Fruit fly (Drosophila melanogaster): Measurements from ENCODE around the gene Vml.

Gene Vml

dm6 chrX:2321900-2322555 lies 46.4 kb downstream of the Vml start (continued):
- TF ChIP-seq Lhr (GFP tag; optimal IDR thresholded peaks at IDR 0.05) (no peak), Hr3 (GFP tag; optimal IDR thresholded peaks at IDR 0.05) (peak; percentile 15), Scr (GFP tag; IDR thresholded peaks at IDR 0.05; ENCODE audit: partially characterized antibody) (no peak), H2.0 (GFP tag; IDR thresholded peaks at IDR 0.05) (peak; percentile 77), Doc3 (GFP tag; IDR thresholded peaks at IDR 0.05; ENCODE audit: partially characterized antibody) (no peak), sna (GFP tag; IDR thresholded peaks at IDR 0.05; ENCODE audit: partially characterized antibody) (no peak), lilli (GFP tag; optimal IDR thresholded peaks at IDR 0.05) (peak; percentile 65), eve (GFP tag; optimal IDR thresholded peaks at IDR 0.05) (no peak), BtbVII (GFP tag; optimal IDR thresholded peaks at IDR 0.05) (no peak), Tbp (GFP tag; optimal IDR thresholded peaks at IDR 0.05) (no peak), Hr39 (optimal IDR thresholded peaks at IDR 0.05) (no peak), CG32772 (GFP tag; IDR thresholded peaks at IDR 0.05) (peak; percentile 72), CG15269 (tag; optimal IDR thresholded peaks at IDR 0.05) (peak; percentile 60), Bteb2 (GFP tag; optimal IDR thresholded peaks at IDR 0.05) (peak; percentile 45), Atf-2 (GFP tag; optimal IDR thresholded peaks at IDR 0.05) (peak; percentile 23), CG4404 (GFP tag; IDR thresholded peaks at IDR 0.05) (peak; percentile 67), CG12744 (GFP tag; optimal IDR thresholded peaks at IDR 0.05) (no peak), az2 (GFP tag; optimal IDR thresholded peaks at IDR 0.05) (peak; percentile 56), bsh (GFP tag; optimal IDR thresholded peaks at IDR 0.05) (peak; percentile 53 to 76), CG3281 (GFP tag; optimal IDR thresholded peaks at IDR 0.05) (no peak), ase (GFP tag; IDR thresholded peaks at IDR 0.05) (peak; percentile 34; the same call in 1 of the 3 replicates), CG17359 (tag; optimal IDR thresholded peaks at IDR 0.05) (peak; percentile 32), abd-A (tag; optimal IDR thresholded peaks at IDR 0.05) (no peak), CG11398 (GFP tag; optimal IDR thresholded peaks at IDR 0.05) (peak; percentile 17), dysf (GFP tag; IDR thresholded peaks at IDR 0.05) (peak; percentile 63), nerfin-1 (tag; optimal IDR thresholded peaks at IDR 0.05) (no peak), crc (GFP tag; optimal IDR thresholded peaks at IDR 0.05) (no peak), CG1529 (GFP tag; optimal IDR thresholded peaks at IDR 0.05) (peak; percentile 2), CG3065 (GFP tag; optimal IDR thresholded peaks at IDR 0.05) (no peak), Camta (GFP tag; optimal IDR thresholded peaks at IDR 0.05) (no peak), Ada2b (GFP tag; IDR thresholded peaks at IDR 0.05) (peak; percentile 46; the same call in 1 of the 2 replicates), ewg (GFP tag; optimal IDR thresholded peaks at IDR 0.05) (peak; percentile 5), sob (GFP tag; IDR thresholded peaks at IDR 0.05) (peak; percentile 59), al (GFP tag; IDR thresholded peaks at IDR 0.05) (0 out of 2 replicates have a peak, but pooled peaks have one; percentile 19), tup (GFP tag; optimal IDR thresholded peaks at IDR 0.05) (no peak), CG11085 (GFP tag; IDR thresholded peaks at IDR 0.05) (no peak), CG14050 (GFP tag; IDR thresholded peaks at IDR 0.05) (peak; percentile 70), esg (GFP tag; conservative IDR thresholded peaks at IDR 0.05) (peak; percentile 61), MTF-1 (GFP tag; optimal IDR thresholded peaks at IDR 0.05; ENCODE audit: borderline replicate concordance) (no peak), Lim3 (GFP tag; IDR thresholded peaks at IDR 0.05) (no peak), ci (GFP tag; IDR thresholded peaks at IDR 0.05) (peak; percentile 82), CG31388 (GFP tag; optimal IDR thresholded peaks at IDR 0.05) (no peak), gfzf (GFP tag; optimal IDR thresholded peaks at IDR 0.05) (no peak), tap (tag; optimal IDR thresholded peaks at IDR 0.05) (no peak), Deaf1 (tag; optimal IDR thresholded peaks at IDR 0.05) (no peak), bab2 (GFP tag; optimal IDR thresholded peaks at IDR 0.05) (peak; percentile 66), ash1 (GFP tag; optimal IDR thresholded peaks at IDR 0.05) (no peak), CG12659 (GFP tag; optimal IDR thresholded peaks at IDR 0.05) (peak; percentile 12), HmgD (GFP tag; optimal IDR thresholded peaks at IDR 0.05) (no peak), usp (GFP tag; optimal IDR thresholded peaks at IDR 0.05) (no peak), Awh (GFP tag; IDR thresholded peaks at IDR 0.05) (0 out of 2 replicates have a peak, but pooled peaks have one; percentile 51)

Measured in whole organism, embryonic.